Worm (Caenorhabditis elegans) whole organism, L3 larva: ENCODE measurements around the gene try-1.

Experiments used
- nhr-12 ChIP-seq: fragments of 150-350 bp; optimal IDR thresholded peaks from 2 replicates; lab custom pipeline; 2014; ENCODE audit warnings: missing biosample characterization, missing genetic modification characterization
- ztf-11 ChIP-seq: fragments of 150-350 bp; optimal IDR thresholded peaks from 2 replicates; lab custom pipeline; 2014; ENCODE audit warnings: missing biosample characterization, missing genetic modification characterization

DNA sequence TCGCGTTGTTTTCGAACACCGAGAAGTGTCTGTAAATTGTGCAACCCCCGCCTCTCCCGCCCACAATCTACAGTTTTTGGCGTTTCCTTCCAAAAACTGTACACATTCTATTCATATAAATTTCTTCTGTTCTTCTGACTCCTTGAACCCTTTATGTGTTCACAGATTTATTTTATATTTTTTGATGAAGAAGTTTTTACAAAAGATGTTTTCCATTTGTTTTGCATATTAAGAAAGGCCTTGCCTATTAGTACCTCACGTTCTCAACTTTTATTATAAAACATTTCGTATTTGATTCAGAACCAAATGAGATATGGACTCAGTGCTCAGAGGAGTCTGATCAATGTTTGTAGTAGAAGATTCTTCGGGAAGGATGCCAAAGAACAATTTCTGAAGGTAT, 4.0 kb upstream of the try-1 start, which contains the start of gene ndx-3:
- TF ChIP-seq nhr-12 (no peak), ztf-11 (no peak)
